Fruit fly (Drosophila melanogaster) Kc167 (cell line): ENCODE data around the gene Trmt61.

ENCODE experiments used
- Myc ChIP-seq: fragments of >200 bp; optimal IDR thresholded peaks from 2 replicates; lab custom pipeline; 2017; ENCODE audit warnings: missing external identifiers
- Sin3A ChIP-seq: fragments of >200 bp; optimal IDR thresholded peaks from 2 replicates; lab custom pipeline; 2018; ENCODE audit warnings: missing external identifiers
- h ChIP-seq: fragments of >200 bp; optimal IDR thresholded peaks from 3 replicates; lab custom pipeline; 2018; ENCODE audit warnings: missing external identifiers
- insv ChIP-seq: fragments of >200 bp; optimal IDR thresholded peaks from 3 replicates; lab custom pipeline; 2018; ENCODE audit warnings: missing external identifiers
- psq ChIP-seq: fragments of >200 bp; optimal IDR thresholded peaks from 2 replicates; lab custom pipeline; 2017; ENCODE audit warnings: missing external identifiers
- ttk ChIP-seq: sonication (Bioruptor generic); optimal IDR thresholded peaks from 2 replicates; lab custom pipeline; 2017; ENCODE audit warnings: missing external identifiers

Trmt61 gene

DNA sequence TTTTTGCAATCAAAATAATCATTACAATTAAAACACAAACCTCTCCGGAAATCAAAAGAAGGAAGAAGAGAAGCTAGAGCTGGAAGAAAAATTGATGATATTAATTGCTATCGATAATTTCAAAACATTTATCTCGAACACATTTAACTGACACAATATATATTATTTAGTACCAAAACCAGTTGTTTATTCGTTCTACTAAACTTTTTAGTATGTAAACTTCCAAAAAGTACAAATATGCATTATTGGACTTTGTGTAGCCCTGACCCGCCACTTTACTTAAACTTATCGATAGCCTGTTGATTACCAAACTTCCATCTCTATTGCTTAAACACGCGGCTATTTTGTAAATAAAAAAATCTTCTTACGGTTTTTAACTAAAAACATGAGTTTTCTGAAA is at the start of gene Trmt61, which contains the start of gene RpL34a:
Gene Trmt61, plus strand, starts transcription at position 302 of the 400 bp plus-strand sequence.
Gene RpL34a, minus strand, starts transcription at position 73 of the 400 bp plus-strand sequence.
- TF ChIP-seq Myc (lab: Kevin White, UChicago) (no peak), insv (lab: Kevin White, UChicago) (no peak), Sin3A (lab: Kevin White, UChicago) (no peak), psq (no peak), h (lab: Kevin White, UChicago) (no peak), ttk (lab: Kevin White, UChicago) (no peak)

DNA sequence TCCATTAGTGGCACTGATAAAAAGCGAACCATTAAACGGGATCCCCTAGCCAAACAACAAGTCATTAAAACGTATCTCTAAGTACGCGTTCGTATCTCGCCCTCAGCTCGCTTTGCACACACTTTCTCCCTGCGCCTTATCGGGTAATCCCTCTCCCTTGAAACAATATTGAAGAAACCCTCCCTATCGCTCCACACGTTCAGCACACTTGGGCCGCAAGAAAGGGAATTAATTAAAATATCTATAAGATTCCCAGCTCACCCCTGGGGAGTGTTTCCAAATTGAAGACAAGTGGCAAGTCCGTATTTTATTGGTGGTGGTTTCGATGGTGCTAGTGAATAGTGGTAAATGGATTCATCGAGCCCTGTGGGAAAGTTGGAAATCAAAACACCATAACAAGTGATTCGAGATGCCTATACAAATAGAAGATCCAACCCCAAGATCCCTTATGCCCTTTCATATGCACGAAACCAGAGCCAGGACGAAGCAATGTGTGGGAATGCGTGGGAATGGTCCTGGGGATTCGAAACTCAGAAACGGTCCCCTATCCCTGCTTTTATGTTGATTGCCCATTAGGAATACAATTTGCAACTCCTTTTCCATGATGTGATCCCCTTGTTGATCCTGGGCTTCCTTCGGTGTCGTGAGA is 49.4 kb upstream of the Trmt61 start:
- no peak for TF ChIP-seq Sin3A (lab: Kevin White, UChicago)
- no peak for TF ChIP-seq Myc (lab: Kevin White, UChicago)
- TF ChIP-seq h (lab: Kevin White, UChicago), result no peak
- no peak for TF ChIP-seq psq
- no peak for TF ChIP-seq ttk (lab: Kevin White, UChicago)
- TF ChIP-seq insv (lab: Kevin White, UChicago), result no peak

dm6 chr3R:26010628-26011027 is 48.7 kb upstream of the Trmt61 start:
- TF ChIP-seq psq (no peak), Myc (lab: Kevin White, UChicago) (no peak), Sin3A (lab: Kevin White, UChicago) (no peak), h (lab: Kevin White, UChicago) (no peak), ttk (lab: Kevin White, UChicago) (no peak), insv (lab: Kevin White, UChicago) (no peak)

- TF ChIP-seq ttk (lab: Kevin White, UChicago) (no peak), insv (lab: Kevin White, UChicago) (no peak), h (lab: Kevin White, UChicago) (no peak), Myc (lab: Kevin White, UChicago) (no peak), Sin3A (lab: Kevin White, UChicago) (no peak), psq (no peak)
Measured at dm6 chr3R:26011542-26011941, 47.8 kb upstream of the Trmt61 start.

- TF ChIP-seq Sin3A (lab: Kevin White, UChicago), result no peak
- TF ChIP-seq psq, result no peak
- TF ChIP-seq Myc (lab: Kevin White, UChicago), result no peak
Measured at dm6 chr3R:26012288-26012687, 47.0 kb upstream of the Trmt61 start.

dm6 chr3R:26012801-26013663 is 46.3 kb upstream of the Trmt61 start:
- TF ChIP-seq h (lab: Kevin White, UChicago), result no peak
- no peak for TF ChIP-seq insv (lab: Kevin White, UChicago)
- TF ChIP-seq Sin3A (lab: Kevin White, UChicago), result no peak
- no peak for TF ChIP-seq Myc (lab: Kevin White, UChicago)
- no peak for TF ChIP-seq ttk (lab: Kevin White, UChicago)
- TF ChIP-seq psq, result no peak

- TF ChIP-seq insv (lab: Kevin White, UChicago), result no peak
- no peak for TF ChIP-seq psq
- no peak for TF ChIP-seq ttk (lab: Kevin White, UChicago)
- TF ChIP-seq Myc (lab: Kevin White, UChicago), result no peak
- TF ChIP-seq h (lab: Kevin White, UChicago), result no peak
- no peak for TF ChIP-seq Sin3A (lab: Kevin White, UChicago)
Measured at dm6 chr3R:26013664-26013948, 45.7 kb upstream of the Trmt61 start.

DNA sequence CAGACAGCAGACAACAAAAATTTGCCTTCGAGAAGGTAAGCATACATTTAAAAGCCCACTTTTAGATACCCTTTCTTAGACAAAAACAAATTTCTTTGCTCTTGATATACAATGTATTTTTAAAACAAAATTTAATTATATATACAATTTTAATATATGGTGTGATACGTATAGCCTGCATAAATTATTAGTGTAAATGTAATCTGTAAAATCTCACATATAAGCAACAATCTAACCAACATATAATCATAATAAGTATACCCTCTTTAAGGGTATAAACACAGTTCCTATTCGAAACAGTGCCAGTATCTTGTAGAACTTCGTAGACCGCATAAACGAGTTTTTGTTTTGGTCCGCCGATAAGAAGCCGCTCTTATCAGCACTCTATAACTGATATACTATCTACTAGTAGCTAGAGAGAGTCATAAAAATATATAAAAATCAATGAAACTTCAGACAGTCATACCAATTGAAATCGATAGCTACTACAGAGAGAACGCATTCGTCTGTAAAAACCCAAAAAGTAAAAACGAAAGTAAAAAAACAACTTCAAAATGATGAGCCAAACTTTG is 44.9 kb upstream of the Trmt61 start, which contains the start of gene Kaz-m1:
Gene Kaz-m1, plus strand, starts transcription at position 460 of the 572 bp plus-strand sequence.
- TF ChIP-seq Sin3A (lab: Kevin White, UChicago), result no peak
- no peak for TF ChIP-seq h (lab: Kevin White, UChicago)
- no peak for TF ChIP-seq insv (lab: Kevin White, UChicago)
- TF ChIP-seq Myc (lab: Kevin White, UChicago), result no peak
- TF ChIP-seq ttk (lab: Kevin White, UChicago), result no peak
- no peak for TF ChIP-seq psq

DNA sequence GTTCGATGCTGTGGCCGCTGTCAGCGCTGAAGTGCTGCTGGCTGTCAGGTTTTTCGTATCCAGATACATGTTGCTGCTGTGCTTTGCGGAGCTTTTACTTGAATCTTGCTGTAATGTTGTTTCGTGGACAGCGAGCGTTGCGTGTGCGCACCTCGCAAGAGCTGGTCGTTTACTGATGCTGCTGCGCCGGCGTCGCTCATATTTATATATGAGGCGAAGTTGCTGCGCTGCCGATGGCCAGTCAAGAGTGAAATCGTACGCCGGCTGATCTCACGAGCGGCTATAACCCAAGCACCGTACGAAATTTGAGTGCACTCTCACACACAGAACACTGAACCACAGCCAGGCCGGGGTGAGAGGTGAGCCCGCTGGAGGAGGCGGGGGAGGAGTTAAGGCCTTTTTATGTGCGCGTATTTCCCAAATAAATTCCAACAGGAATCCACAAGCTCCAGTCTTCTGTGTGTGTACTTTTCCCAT is 42.0 kb upstream of the Trmt61 start:
- no peak for TF ChIP-seq psq

DNA sequence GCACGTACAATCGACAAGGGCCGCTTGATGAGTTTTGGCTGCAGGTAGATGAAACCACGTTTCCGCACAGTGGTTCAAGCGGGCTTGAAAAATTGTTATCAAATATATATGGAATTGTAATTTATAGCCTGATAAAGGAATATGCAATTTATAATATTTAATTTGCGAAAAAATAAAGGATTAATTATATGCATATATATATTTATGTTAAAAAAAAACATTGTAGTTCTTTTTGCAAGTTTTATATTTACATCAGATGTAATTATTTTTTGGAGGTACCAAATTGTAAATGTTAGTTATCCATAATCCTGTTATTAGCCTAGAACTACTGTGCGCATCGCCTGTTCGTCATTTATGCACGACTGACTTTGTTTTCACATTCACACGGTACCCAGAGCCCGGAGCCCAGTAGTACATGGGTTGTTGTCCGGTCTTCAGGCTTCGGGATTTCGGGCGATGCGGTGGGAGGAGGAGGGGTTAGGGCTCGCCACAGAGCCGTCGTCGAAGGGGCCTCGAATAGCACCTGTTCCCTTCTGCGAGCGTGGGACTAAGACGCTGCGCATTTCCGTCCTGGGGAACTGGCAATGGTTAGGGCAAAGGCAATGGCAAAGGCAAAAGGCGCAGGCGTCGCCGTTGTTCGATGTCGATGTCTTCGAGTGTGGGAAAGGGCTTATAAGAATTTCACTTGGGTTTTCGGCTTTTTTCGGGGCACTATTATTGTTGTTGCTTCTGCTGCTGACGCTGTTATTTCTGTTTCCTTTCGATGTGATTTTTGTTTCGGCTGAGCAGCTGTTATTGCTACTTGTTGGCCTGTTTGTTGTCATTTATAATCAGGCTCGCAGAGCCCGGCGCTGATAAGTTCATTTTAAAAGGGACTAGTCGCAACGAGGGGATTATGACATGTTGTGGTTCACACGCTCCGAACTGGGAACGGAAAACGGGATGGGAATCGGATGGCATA is 41.2 kb upstream of the Trmt61 start:
- TF ChIP-seq psq (no peak), ttk (lab: Kevin White, UChicago) (no peak), Sin3A (lab: Kevin White, UChicago) (no peak), h (lab: Kevin White, UChicago) (no peak), insv (lab: Kevin White, UChicago) (no peak), Myc (lab: Kevin White, UChicago) (no peak)

DNA sequence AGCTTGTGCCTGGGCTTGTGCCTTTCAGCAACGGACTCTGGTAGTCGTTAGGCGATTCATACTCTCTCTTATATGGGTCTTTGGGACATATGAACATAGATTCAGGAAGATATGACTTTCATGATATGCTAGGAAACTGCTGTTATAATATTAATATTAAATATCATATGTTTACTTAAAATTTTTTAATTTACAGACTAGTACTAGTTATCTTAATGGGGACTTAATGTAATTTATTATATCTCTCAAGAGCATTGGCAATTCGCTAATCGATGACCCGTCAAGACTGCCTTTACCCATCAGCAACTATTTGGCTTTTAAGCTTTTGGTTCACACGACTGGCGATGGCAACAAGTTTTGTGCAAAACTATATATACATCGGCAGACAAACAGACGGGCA is 40.1 kb upstream of the Trmt61 start:
- no peak for TF ChIP-seq ttk (lab: Kevin White, UChicago)
